Worm (Caenorhabditis elegans): ENCODE data around the gene C05D12.4.

C05D12.4 gene

DNA sequence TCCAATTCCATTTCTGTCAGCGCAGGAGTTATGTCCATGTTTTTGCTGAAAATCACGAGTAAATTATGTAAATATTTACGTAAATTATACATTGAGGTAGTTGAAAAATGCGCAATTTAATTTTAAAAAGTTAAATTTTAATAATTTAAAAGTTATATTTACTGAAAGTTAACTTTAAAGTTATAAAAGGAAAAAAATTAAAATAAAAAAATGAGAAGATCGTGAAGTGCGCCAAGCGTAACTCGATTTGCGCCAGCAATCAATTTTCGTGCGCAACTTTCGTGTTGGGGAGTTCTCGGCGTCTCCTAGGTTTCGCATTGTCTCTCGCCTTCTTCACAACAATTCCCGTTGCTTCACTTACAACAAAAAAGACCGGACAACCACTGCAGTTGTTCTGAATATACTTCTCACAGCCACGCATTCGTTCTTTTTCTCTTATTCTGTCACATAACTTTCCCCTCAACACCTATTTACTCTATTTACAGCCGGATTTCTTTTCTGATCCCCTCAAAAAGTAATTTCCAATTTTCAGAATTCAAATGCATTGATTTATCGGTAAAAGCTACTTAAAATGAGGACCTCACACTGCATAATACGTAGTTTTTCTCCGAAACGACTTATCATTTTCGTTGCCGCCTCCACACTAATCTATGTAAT is 42.0 kb downstream of the C05D12.4 start, which contains the start of the genes metl-1 and W02B12.11:
Gene metl-1, minus strand, starts transcription at position 51 of the 657 bp plus-strand sequence.
Gene W02B12.11, plus strand, starts transcription at position 337 of the 657 bp plus-strand sequence.
- peak; percentile 84 for TF ChIP-seq spr-1 (tag; optimal IDR thresholded peaks at IDR 0.05)
- 0 out of 2 replicates have a peak, but pooled peaks have one; percentile 44 for TF ChIP-seq zfp-3 (GFP tag; conservative IDR thresholded peaks at IDR 0.05)
- peak; percentile 7 for TF ChIP-seq nhr-11 (tag; optimal IDR thresholded peaks at IDR 0.05)
- peak; percentile 53 for TF ChIP-seq F10B5.3 (tag; optimal IDR thresholded peaks at IDR 0.05)
- TF ChIP-seq unc-39 (tag; optimal IDR thresholded peaks at IDR 0.05): no peak
- peak; percentile 25 for TF ChIP-seq ama-1 (optimal IDR thresholded peaks at IDR 0.05)
- TF ChIP-seq unc-62 (GFP tag; optimal IDR thresholded peaks at IDR 0.05 in 1 of 2): peak in 1 of 2 experiments; percentile 88
- TF ChIP-seq unc-62 (tag; optimal IDR thresholded peaks at IDR 0.05): no peak
- TF ChIP-seq nhr-6 (tag; optimal IDR thresholded peaks at IDR 0.05): peak; percentile 68
- TF ChIP-seq lin-39 (tag; optimal IDR thresholded peaks at IDR 0.05): no peak
- TF ChIP-seq nhr-102 (tag; optimal IDR thresholded peaks at IDR 0.05): peak; percentile 88
- peak; percentile 40 for TF ChIP-seq F49E8.2 (tag; optimal IDR thresholded peaks at IDR 0.05; ENCODE audit: borderline replicate concordance)
- TF ChIP-seq ctbp-1 (GFP tag; IDR thresholded peaks at IDR 0.05): peak; percentile 73
- 0 out of 2 replicates have a peak, but pooled peaks have one; percentile 45 for TF ChIP-seq tra-1 (GFP tag; IDR thresholded peaks at IDR 0.05)
- no peak for TF ChIP-seq tag-97 (GFP tag; IDR thresholded peaks at IDR 0.05)
- no peak for TF ChIP-seq dmd-8 (GFP tag; IDR thresholded peaks at IDR 0.05)
- peak in 1 of 2 experiments; percentile 35 for TF ChIP-seq daf-16 (GFP tag; optimal IDR thresholded peaks at IDR 0.05)
- peak; percentile 79 for TF ChIP-seq daf-16 (tag; optimal IDR thresholded peaks at IDR 0.05)
- TF ChIP-seq egl-27 (tag; optimal IDR thresholded peaks at IDR 0.05): no peak
- no peak for TF ChIP-seq zfp-2 (tag; optimal IDR thresholded peaks at IDR 0.05)
- TF ChIP-seq lsy-2 (tag; optimal IDR thresholded peaks at IDR 0.05): peak; percentile 52 to 90
- peak; percentile 71 for TF ChIP-seq spr-3 (GFP tag; optimal IDR thresholded peaks at IDR 0.05)
- peak; percentile 88 for TF ChIP-seq dve-1 (tag; optimal IDR thresholded peaks at IDR 0.05; ENCODE audit: insufficient read depth)
- no peak for TF ChIP-seq Y105C5A.15 (GFP tag; IDR thresholded peaks at IDR 0.05)
- TF ChIP-seq egl-43 (GFP tag; IDR thresholded peaks at IDR 0.05): peak; percentile 68
- peak; percentile 6 for TF ChIP-seq zip-2 (tag; optimal IDR thresholded peaks at IDR 0.05)
- TF ChIP-seq nhr-76 (tag; optimal IDR thresholded peaks at IDR 0.05): no peak
- 0 out of 2 replicates have a peak, but pooled peaks have one; percentile 66 for TF ChIP-seq saeg-2 (GFP tag; IDR thresholded peaks at IDR 0.05)
- TF ChIP-seq mdl-1 (tag; optimal IDR thresholded peaks at IDR 0.05): peak in 1 of 2 experiments; percentile 43
- peak; percentile 83 for TF ChIP-seq hlh-11 (tag; optimal IDR thresholded peaks at IDR 0.05)
- TF ChIP-seq lin-29 (GFP tag; IDR thresholded peaks at IDR 0.05): peak; percentile 71; the same call in 1 of the 2 replicates
- TF ChIP-seq nhr-77 (tag; optimal IDR thresholded peaks at IDR 0.05): no peak
- peak; percentile 82 for TF ChIP-seq dpl-1 (GFP tag; optimal IDR thresholded peaks at IDR 0.05)
- TF ChIP-seq fkh-10 (GFP tag; optimal IDR thresholded peaks at IDR 0.05): no peak
- no peak for TF ChIP-seq ztf-7 (tag; optimal IDR thresholded peaks at IDR 0.05)
- peak; percentile 87 for TF ChIP-seq hmg-1.1 (GFP tag; IDR thresholded peaks at IDR 0.05)
- peak; percentile 89 for TF ChIP-seq mep-1 (tag; optimal IDR thresholded peaks at IDR 0.05)
- TF ChIP-seq Y48G9A.11 (GFP tag; IDR thresholded peaks at IDR 0.05): peak; percentile 47; the same call in 1 of the 2 replicates
- peak; percentile 53 for TF ChIP-seq unc-130 (GFP tag; optimal IDR thresholded peaks at IDR 0.05)
- TF ChIP-seq madf-9 (GFP tag; conservative IDR thresholded peaks at IDR 0.05): peak; percentile 62
- TF ChIP-seq zag-1 (tag; optimal IDR thresholded peaks at IDR 0.05): no peak
- TF ChIP-seq aha-1 (tag): peak; percentile 31
- TF ChIP-seq lin-38 (GFP tag; IDR thresholded peaks at IDR 0.05): peak; percentile 88
- peak; percentile 75 for TF ChIP-seq arid-1 (GFP tag; conservative IDR thresholded peaks at IDR 0.05)
- TF ChIP-seq set-16 (GFP tag; IDR thresholded peaks at IDR 0.05): peak; percentile 32; the same call in 1 of the 2 replicates
- peak; percentile 65 for TF ChIP-seq nhr-25 (tag; optimal IDR thresholded peaks at IDR 0.05; ENCODE audit: borderline replicate concordance, insufficient read depth)
- peak; percentile 68 for TF ChIP-seq nhr-48 (tag; optimal IDR thresholded peaks at IDR 0.05)
- TF ChIP-seq Y75B8A.6 (GFP tag; IDR thresholded peaks at IDR 0.05): no peak
- peak; percentile 93 for TF ChIP-seq mes-2 (tag; optimal IDR thresholded peaks at IDR 0.05; ENCODE audit: poor library complexity, severe bottlenecking)
- TF ChIP-seq daf-19 (GFP tag; conservative IDR thresholded peaks at IDR 0.05): no peak

Measured in whole organism, L4 larva.